Fruit fly (Drosophila melanogaster): ENCODE measurements around the gene Pmvk.

Pmvk gene

dm6 chr2L:19543010-19543564, 37.1 kb downstream of the Pmvk start (continued):
- 0 out of 3 replicates have a peak, but pooled peaks have one; percentile 5 for TF ChIP-seq row (GFP tag; IDR thresholded peaks at IDR 0.05)
- no peak for TF ChIP-seq HLH54F (GFP tag; optimal IDR thresholded peaks at IDR 0.05)
- TF ChIP-seq CG3065 (GFP tag; optimal IDR thresholded peaks at IDR 0.05) = no peak
- TF ChIP-seq Dad (GFP tag; optimal IDR thresholded peaks at IDR 0.05) = no peak
- TF ChIP-seq Ravus (GFP tag; IDR thresholded peaks at IDR 0.05) = no peak
- no peak for TF ChIP-seq Dp (GFP tag; optimal IDR thresholded peaks at IDR 0.05)
- no peak for TF ChIP-seq CG8765 (GFP tag; IDR thresholded peaks at IDR 0.05)
- no peak for TF ChIP-seq CkIIα-i1 (GFP tag; IDR thresholded peaks at IDR 0.05)
- no peak for TF ChIP-seq NFAT (GFP tag; IDR thresholded peaks at IDR 0.05)
- TF ChIP-seq slp2 (GFP tag; optimal IDR thresholded peaks at IDR 0.05) = no peak
- TF ChIP-seq CG6854 (GFP tag; optimal IDR thresholded peaks at IDR 0.05) = no peak
- no peak for TF ChIP-seq CG8478 (optimal IDR thresholded peaks at IDR 0.05)
- TF ChIP-seq Asciz (GFP tag; optimal IDR thresholded peaks at IDR 0.05) = no peak
- no peak for TF ChIP-seq bcd (GFP tag; optimal IDR thresholded peaks at IDR 0.05)
- peak; percentile 71 for TF ChIP-seq Sry-β (GFP tag; optimal IDR thresholded peaks at IDR 0.05)
- no peak for TF ChIP-seq bigmax (GFP tag; optimal IDR thresholded peaks at IDR 0.05)
- TF ChIP-seq Abd-B (GFP tag; optimal IDR thresholded peaks at IDR 0.05) = no peak
- peak; percentile 3 for TF ChIP-seq PHDP (tag; optimal IDR thresholded peaks at IDR 0.05)
- no peak for TF ChIP-seq CG2202 (tag; optimal IDR thresholded peaks at IDR 0.05)
- no peak for TF ChIP-seq CG12769 (tag; optimal IDR thresholded peaks at IDR 0.05)
- TF ChIP-seq CG11696 (GFP tag; IDR thresholded peaks at IDR 0.05) = 0 out of 2 replicates have a peak, but pooled peaks have one; percentile 25
- TF ChIP-seq MBD-R2 (GFP tag; IDR thresholded peaks at IDR 0.05) = no peak
- TF ChIP-seq CG14014 (GFP tag; IDR thresholded peaks at IDR 0.05) = no peak
- TF ChIP-seq Nf-YC (tag; optimal IDR thresholded peaks at IDR 0.05) = no peak
- TF ChIP-seq CG3281 (GFP tag; optimal IDR thresholded peaks at IDR 0.05) = no peak
- TF ChIP-seq otp (GFP tag; IDR thresholded peaks at IDR 0.05) = no peak
- TF ChIP-seq gsb-n (tag; optimal IDR thresholded peaks at IDR 0.05) = no peak

- peak; percentile 27 for TF ChIP-seq phol (tag; optimal IDR thresholded peaks at IDR 0.05)
- peak; percentile 84 for TF ChIP-seq mld (GFP tag; IDR thresholded peaks at IDR 0.05; ENCODE audit: partially characterized antibody)
- no peak for TF ChIP-seq cad (GFP tag; optimal IDR thresholded peaks at IDR 0.05)
- TF ChIP-seq Myb (GFP tag; optimal IDR thresholded peaks at IDR 0.05) = peak; percentile 70
- 0 out of 2 replicates have a peak, but pooled peaks have one; percentile 7 for TF ChIP-seq Rfx (GFP tag; IDR thresholded peaks at IDR 0.05)
- TF ChIP-seq CG14710 (tag; optimal IDR thresholded peaks at IDR 0.05) = peak; percentile 30
- TF ChIP-seq pzg (GFP tag; optimal IDR thresholded peaks at IDR 0.05) = peak; percentile 86
- TF ChIP-seq CG14860 (GFP tag; IDR thresholded peaks at IDR 0.05; ENCODE audit: partially characterized antibody) = peak; percentile 91
- TF ChIP-seq Bgb (GFP tag; IDR thresholded peaks at IDR 0.05; ENCODE audit: partially characterized antibody) = peak; percentile 93
- TF ChIP-seq Ets97D (GFP tag; optimal IDR thresholded peaks at IDR 0.05) = peak; percentile 10
- no peak for TF ChIP-seq CG2875 (GFP tag; optimal IDR thresholded peaks at IDR 0.05)
- no peak for TF ChIP-seq schlank (tag; optimal IDR thresholded peaks at IDR 0.05)
- peak; percentile 66; the same call in 2 of the 4 replicates for TF ChIP-seq chinmo (GFP tag; IDR thresholded peaks at IDR 0.05; ENCODE audit: partially characterized antibody)
- TF ChIP-seq nerfin-2 (GFP tag; IDR thresholded peaks at IDR 0.05; ENCODE audit: partially characterized antibody) = peak; percentile 95
- no peak for TF ChIP-seq danr (GFP tag; IDR thresholded peaks at IDR 0.05)
- peak; percentile 96 for TF ChIP-seq CG13287 (GFP tag; IDR thresholded peaks at IDR 0.05; ENCODE audit: partially characterized antibody)
- TF ChIP-seq nmo (GFP tag; optimal IDR thresholded peaks at IDR 0.05) = peak; percentile 19
- TF ChIP-seq Jarid2 (GFP tag; optimal IDR thresholded peaks at IDR 0.05) = peak; percentile 1
- no peak for TF ChIP-seq CG8290 (GFP tag; optimal IDR thresholded peaks at IDR 0.05)
- peak in 1 of 2 experiments; percentile 48 for TF ChIP-seq CG8290 (tag; optimal IDR thresholded peaks at IDR 0.05)
- peak; percentile 26 for TF ChIP-seq Fer1 (GFP tag; optimal IDR thresholded peaks at IDR 0.05)
- TF ChIP-seq CG12769 (tag; optimal IDR thresholded peaks at IDR 0.05) = peak; percentile 33
- TF ChIP-seq CG10267 (tag; optimal IDR thresholded peaks at IDR 0.05) = peak; percentile 46
- peak; percentile 90 for TF ChIP-seq sna (GFP tag; IDR thresholded peaks at IDR 0.05; ENCODE audit: partially characterized antibody)
Observed at dm6 chr2L:19542268-19542773, 37.8 kb downstream of the Pmvk start.

Measured in whole organism, embryonic.